Worm (Caenorhabditis elegans) whole organism, L1 larva: ENCODE data around the gene prde-1.

Experiments used
- hpl-2 ChIP-seq: fragments of 150-350 bp; optimal IDR thresholded peaks from 2 replicates; lab custom pipeline; 2014; ENCODE audit warnings: missing biosample characterization, missing genetic modification reagents, missing genetic modification characterization
- lin-39 ChIP-seq: fragments of 150-350 bp; optimal IDR thresholded peaks from 2 replicates; lab custom pipeline; 2014; ENCODE audit warnings: missing biosample characterization, missing genetic modification reagents, missing genetic modification characterization
- nhr-237 ChIP-seq: fragments of 150-350 bp; optimal IDR thresholded peaks from 2 replicates; lab custom pipeline; 2014; ENCODE audit warnings: missing biosample characterization, missing genetic modification characterization
- nhr-90 ChIP-seq: sonication (generic microtip); optimal IDR thresholded peaks from 2 replicates; lab custom pipeline; 2016; ENCODE audit warnings: mild to moderate bottlenecking, missing genetic modification characterization, missing compliant biosample characterization; ENCODE audit not compliant: poor library complexity
- snpc-4 ChIP-seq: fragments of 150-350 bp; optimal IDR thresholded peaks from 2 replicates; lab custom pipeline; 2014; ENCODE audit warnings: missing biosample characterization, missing genetic modification characterization
- ztf-11 ChIP-seq, 2 experiments: sonication (generic microtip); optimal IDR thresholded peaks; 2 replicates each; lab custom pipeline; 2016 to 2017; ENCODE audit warnings: missing genetic modification characterization in 2 of 2, missing biosample characterization in 1 of 2, missing compliant biosample characterization in 1 of 2

ce11 chrV:15568381-15568780 lies 30.3 kb downstream of the prde-1 start:
- TF ChIP-seq ztf-11 (tag; optimal IDR thresholded peaks at IDR 0.05; lab: Kevin White, UChicago) (no peak), lin-39 (tag; lab: Kevin White, UChicago) (no peak), snpc-4 (tag; lab: Kevin White, UChicago) (no peak), hpl-2 (GFP tag; lab: Kevin White, UChicago) (no peak), nhr-90 (tag; lab: Kevin White, UChicago) (no peak), nhr-237 (tag; lab: Kevin White, UChicago) (no peak)
